Worm (Caenorhabditis elegans) whole organism, L1 larva: ENCODE measurements around the gene nhr-1.

Experiments used
- Y116A8C.19 ChIP-seq: sonication (generic microtip); optimal IDR thresholded peaks from 2 replicates; lab custom pipeline; 2016; ENCODE audit warnings: missing compliant biosample characterization, missing genetic modification characterization, borderline replicate concordance
- egl-27 ChIP-seq, 2 experiments: fragments of 150-350 bp in 1 of 2; sonication (generic microtip); optimal IDR thresholded peaks; 3 replicates each; lab custom pipeline; 2017 to 2018; ENCODE audit warnings: missing biosample characterization in 2 of 2, missing genetic modification characterization in 2 of 2, missing genetic modification reagents in 2 of 2
- lin-14 ChIP-seq: fragments of 200-800 bp; sonication (Bioruptor generic); optimal IDR thresholded peaks from 2 replicates; lab custom pipeline; 2018; ENCODE audit warnings: mild to moderate bottlenecking, missing genetic modification characterization, moderate library complexity, missing compliant biosample characterization
- nhr-11 ChIP-seq: fragments of 150-350 bp; optimal IDR thresholded peaks from 2 replicates; lab custom pipeline; 2014; ENCODE audit warnings: missing biosample characterization, missing genetic modification characterization
- pag-3 ChIP-seq: sonication (generic microtip); optimal IDR thresholded peaks from 2 replicates; lab custom pipeline; 2017; ENCODE audit warnings: missing genetic modification characterization, mild to moderate bottlenecking, missing compliant biosample characterization, antibody characterized with exemption, borderline replicate concordance; ENCODE audit not compliant: insufficient read depth
- skn-1 ChIP-seq: fragments of 150-350 bp; optimal IDR thresholded peaks from 2 replicates; lab custom pipeline; 2014; ENCODE audit warnings: missing biosample characterization, missing genetic modification characterization

DNA sequence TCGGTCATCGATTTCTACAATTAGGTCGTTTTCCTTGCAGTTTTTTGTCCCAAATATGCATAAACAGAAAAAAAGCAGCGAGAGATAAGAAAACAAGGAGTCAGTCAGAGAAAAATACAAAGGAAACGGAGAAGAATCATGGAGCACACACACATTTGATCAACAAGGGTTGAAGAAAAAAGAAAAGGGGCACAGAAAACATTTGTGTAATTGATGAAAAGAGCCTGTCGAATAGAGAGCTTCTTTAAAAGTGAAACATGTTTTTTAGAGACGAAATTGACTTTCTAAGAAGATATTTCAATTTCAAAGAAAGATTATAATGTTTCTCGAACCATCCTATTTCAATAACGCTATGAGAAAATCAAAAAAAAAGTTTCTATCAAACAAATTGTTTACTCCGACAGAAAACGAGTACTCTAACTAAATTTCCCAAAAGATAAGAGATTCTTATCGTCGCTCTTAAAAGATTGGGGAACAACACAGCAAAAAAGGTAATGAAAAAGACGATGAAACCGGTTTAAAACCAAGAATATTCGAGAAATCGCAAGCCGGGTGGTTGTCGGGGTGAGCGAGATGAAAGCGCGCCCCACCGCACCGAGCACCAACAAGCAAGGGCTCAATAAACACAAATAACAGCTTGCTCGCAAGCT, 39.2 kb upstream of the nhr-1 start, which contains the start of gene tps-1:
- TF ChIP-seq nhr-11 (tag; lab: Kevin White, UChicago) = no peak
- TF ChIP-seq egl-27 (tag; optimal IDR thresholded peaks at IDR 0.05; lab: Kevin White, UChicago) = no peak
- peak; percentile 1 for TF ChIP-seq skn-1 (tag; lab: Kevin White, UChicago)
- TF ChIP-seq Y116A8C.19 (tag; lab: Kevin White, UChicago) = no peak
- no peak for TF ChIP-seq pag-3 (tag; lab: Kevin White, UChicago)
- TF ChIP-seq lin-14 = peak; percentile 58
